Worm (Caenorhabditis elegans) whole organism, L1 larva: ENCODE results near the gene K09H11.15.

Experiments
- C04F5.9 ChIP-seq: sonication (generic microtip); optimal IDR thresholded peaks from 2 replicates; lab custom pipeline; 2016; ENCODE audit warnings: missing genetic modification characterization, missing compliant biosample characterization
- aly-2 ChIP-seq: fragments of 150-350 bp; optimal IDR thresholded peaks from 2 replicates; lab custom pipeline; 2014; ENCODE audit warnings: missing biosample characterization, missing genetic modification characterization
- blmp-1 ChIP-seq: fragments of 150-350 bp; optimal IDR thresholded peaks from 2 replicates; lab custom pipeline; 2014; ENCODE audit warnings: missing biosample characterization, missing genetic modification characterization
- ceh-82 ChIP-seq, 3 experiments: fragments of 150-350 bp in 1 of 3; sonication (generic microtip) in 2 of 3; optimal IDR thresholded peaks; 2 replicates each; lab custom pipeline; 2014 to 2017; ENCODE audit warnings: missing biosample characterization in 3 of 3, missing genetic modification characterization in 3 of 3
- ceh-88 ChIP-seq: fragments of 200-800 bp; sonication (Bioruptor generic); IDR thresholded peaks from 2 replicates; pipeline ENCODE4 v1.3.6; 2022; ENCODE audit warnings: missing genetic modification characterization, missing compliant biosample characterization
- ceh-90 ChIP-seq: sonication (generic microtip); optimal IDR thresholded peaks from 2 replicates; lab custom pipeline; 2016; ENCODE audit warnings: missing genetic modification characterization, missing compliant biosample characterization
- dpl-1 ChIP-seq, 3 experiments: fragments of 150-350 bp in 2 of 3; sonication (generic microtip) in 1 of 3; optimal IDR thresholded peaks; 2 replicates each; lab custom pipeline; 2014 to 2017; ENCODE audit warnings: missing biosample characterization in 3 of 3, missing genetic modification characterization in 3 of 3, missing genetic modification reagents in 3 of 3
- dsc-1 ChIP-seq: sonication (generic microtip); optimal IDR thresholded peaks from 2 replicates; lab custom pipeline; 2016; ENCODE audit warnings: mild to moderate bottlenecking, missing genetic modification characterization, missing compliant biosample characterization
- efl-1 ChIP-seq, 4 experiments: fragments of 150-350 bp; optimal IDR thresholded peaks in 3 of 4; peaks in 1 of 4; 1 replicate in 1 of 4; 2 replicates in 3 of 4; lab custom pipeline; 2014; ENCODE audit warnings: missing biosample characterization in 2 of 4, missing genetic modification characterization in 2 of 4, missing genetic modification reagents in 2 of 4
- efl-3 ChIP-seq: fragments of 200-800 bp; sonication (Bioruptor generic); optimal IDR thresholded peaks from 2 replicates; lab custom pipeline; 2018; ENCODE audit warnings: mild to moderate bottlenecking, missing genetic modification characterization, missing compliant biosample characterization
- fkh-8 ChIP-seq: sonication (generic microtip); optimal IDR thresholded peaks from 2 replicates; lab custom pipeline; 2016; ENCODE audit warnings: mild to moderate bottlenecking, missing genetic modification characterization, missing compliant biosample characterization
- grh-1 ChIP-seq: fragments of 200-800 bp; sonication (Bioruptor generic); IDR thresholded peaks from 2 replicates; pipeline ENCODE4 v1.3.6; 2022; ENCODE audit warnings: missing genetic modification reagents, missing genetic modification characterization, missing compliant biosample characterization
- hlh-17 ChIP-seq: fragments of 200-800 bp; sonication (Bioruptor generic); optimal IDR thresholded peaks from 2 replicates; lab custom pipeline; 2018; ENCODE audit warnings: missing genetic modification characterization, mild to moderate bottlenecking, missing compliant biosample characterization, moderate library complexity, borderline replicate concordance
- isw-1 ChIP-seq: fragments of 200-800 bp; sonication (Bioruptor generic); IDR thresholded peaks from 2 replicates; pipeline ENCODE4 v1.3.6; 2022; ENCODE audit warnings: missing genetic modification characterization, missing compliant biosample characterization
- jun-1 ChIP-seq: fragments of 150-350 bp; optimal IDR thresholded peaks from 2 replicates; lab custom pipeline; 2014; ENCODE audit warnings: missing biosample characterization, missing genetic modification reagents, missing genetic modification characterization
- lin-13 ChIP-seq: fragments of 150-350 bp; optimal IDR thresholded peaks from 2 replicates; lab custom pipeline; 2014; ENCODE audit warnings: missing biosample characterization, missing genetic modification reagents, missing genetic modification characterization
- lin-14 ChIP-seq: fragments of 200-800 bp; sonication (Bioruptor generic); optimal IDR thresholded peaks from 2 replicates; lab custom pipeline; 2018; ENCODE audit warnings: mild to moderate bottlenecking, missing genetic modification characterization, moderate library complexity, missing compliant biosample characterization
- lin-15B ChIP-seq: fragments of 150-350 bp; sonication (generic microtip); optimal IDR thresholded peaks from 3 replicates; lab custom pipeline; 2014; ENCODE audit warnings: missing biosample characterization, missing genetic modification characterization
- lin-35 ChIP-seq, 2 experiments: fragments of 150-350 bp; optimal IDR thresholded peaks; 2 replicates each; lab custom pipeline; 2014; ENCODE audit warnings: missing biosample characterization in 2 of 2, missing genetic modification characterization in 2 of 2, missing genetic modification reagents in 2 of 2
- lin-39 ChIP-seq: fragments of 150-350 bp; optimal IDR thresholded peaks from 2 replicates; lab custom pipeline; 2014; ENCODE audit warnings: missing biosample characterization, missing genetic modification reagents, missing genetic modification characterization
- lir-3 ChIP-seq: sonication (generic microtip); optimal IDR thresholded peaks from 2 replicates; lab custom pipeline; 2016; ENCODE audit warnings: mild to moderate bottlenecking, missing genetic modification characterization, moderate library complexity, missing compliant biosample characterization; ENCODE audit not compliant: poor library complexity
- lsy-2 ChIP-seq, 2 experiments: fragments of 150-350 bp; optimal IDR thresholded peaks; 2 replicates each; lab custom pipeline; 2014; ENCODE audit warnings: missing biosample characterization in 2 of 2, missing genetic modification characterization in 2 of 2
- mab-9 ChIP-seq: fragments of 200-800 bp; sonication (Bioruptor generic); IDR thresholded peaks from 2 replicates; pipeline ENCODE4 v1.3.6; 2022; ENCODE audit warnings: missing genetic modification reagents, missing genetic modification characterization, missing compliant biosample characterization
- mdl-1 ChIP-seq, 2 experiments: fragments of 150-350 bp; optimal IDR thresholded peaks; 2 replicates each; lab custom pipeline; 2014 to 2017; ENCODE audit warnings: missing biosample characterization in 2 of 2, missing genetic modification characterization in 2 of 2, inconsistent platforms in 1 of 2
- nhr-11 ChIP-seq: fragments of 150-350 bp; optimal IDR thresholded peaks from 2 replicates; lab custom pipeline; 2014; ENCODE audit warnings: missing biosample characterization, missing genetic modification characterization
- nhr-12 ChIP-seq: sonication (generic microtip); optimal IDR thresholded peaks from 2 replicates; lab custom pipeline; 2017; ENCODE audit warnings: missing biosample characterization, missing genetic modification characterization
- nhr-19 ChIP-seq: fragments of 200-800 bp; sonication (Bioruptor generic); conservative IDR thresholded peaks from 2 replicates; pipeline ENCODE4 v1.3.6; 2022; ENCODE audit warnings: missing genetic modification characterization, missing compliant biosample characterization
- nhr-20 ChIP-seq: sonication (generic microtip); optimal IDR thresholded peaks from 2 replicates; lab custom pipeline; 2016; ENCODE audit warnings: mild to moderate bottlenecking, missing genetic modification characterization, missing compliant biosample characterization
- nhr-47 ChIP-seq: sonication (generic microtip); optimal IDR thresholded peaks from 2 replicates; lab custom pipeline; 2016; ENCODE audit warnings: mild to moderate bottlenecking, missing genetic modification characterization, moderate library complexity, missing compliant biosample characterization
- nhr-71 ChIP-seq: sonication (generic microtip); optimal IDR thresholded peaks from 2 replicates; lab custom pipeline; 2016; ENCODE audit warnings: mild to moderate bottlenecking, missing genetic modification characterization, moderate library complexity, missing compliant biosample characterization
- nhr-85 ChIP-seq: sonication (generic microtip); peaks from one replicate; lab custom pipeline; 2016; ENCODE audit warnings: missing genetic modification characterization, inconsistent platforms, missing compliant biosample characterization
- nhr-90 ChIP-seq: sonication (generic microtip); optimal IDR thresholded peaks from 2 replicates; lab custom pipeline; 2016; ENCODE audit warnings: mild to moderate bottlenecking, missing genetic modification characterization, missing compliant biosample characterization; ENCODE audit not compliant: poor library complexity
- rnt-1 ChIP-seq: sonication (generic microtip); optimal IDR thresholded peaks from 2 replicates; lab custom pipeline; 2016; ENCODE audit warnings: mild to moderate bottlenecking, missing genetic modification characterization, moderate library complexity, missing compliant biosample characterization
- skn-1 ChIP-seq: fragments of 150-350 bp; optimal IDR thresholded peaks from 2 replicates; lab custom pipeline; 2014; ENCODE audit warnings: missing biosample characterization, missing genetic modification characterization
- snu-23 ChIP-seq: sonication (generic microtip); optimal IDR thresholded peaks from 2 replicates; lab custom pipeline; 2016; ENCODE audit warnings: missing genetic modification characterization, missing compliant biosample characterization
- swsn-7 ChIP-seq: sonication (generic microtip); optimal IDR thresholded peaks from 2 replicates; lab custom pipeline; 2016; ENCODE audit warnings: missing genetic modification characterization, missing compliant biosample characterization
- tbx-2 ChIP-seq: sonication (generic microtip); optimal IDR thresholded peaks from 2 replicates; lab custom pipeline; 2016; ENCODE audit warnings: missing genetic modification characterization, missing compliant biosample characterization
- unc-130 ChIP-seq: fragments of 150-350 bp; optimal IDR thresholded peaks from 2 replicates; lab custom pipeline; 2017; ENCODE audit warnings: missing biosample characterization, missing genetic modification characterization, inconsistent platforms
- unc-30 ChIP-seq: sonication (generic microtip); optimal IDR thresholded peaks from 2 replicates; lab custom pipeline; 2017; ENCODE audit warnings: missing biosample characterization, missing genetic modification characterization
- unc-98 ChIP-seq: fragments of 200-800 bp; sonication (Bioruptor generic); IDR thresholded peaks from 2 replicates; pipeline ENCODE4 v1.3.6; 2022; ENCODE audit warnings: missing genetic modification characterization, missing compliant biosample characterization
- xbp-1 ChIP-seq: sonication (generic microtip); optimal IDR thresholded peaks from 2 replicates; lab custom pipeline; 2016; ENCODE audit warnings: missing genetic modification characterization, missing compliant biosample characterization

K09H11.15 gene

ce11 chrV:5730783-5731182, at the start of gene K09H11.15:
TSS of gene K09H11.15 (minus strand) at chrV:5730883.
- TF ChIP-seq nhr-90 (no peak), efl-3 (no peak), unc-130 (tag; lab: Kevin White, UChicago) (no peak), aly-2 (tag; lab: Kevin White, UChicago) (no peak), C04F5.9 (no peak), nhr-19 (GFP tag; lab: Robert Waterston, UW) (no peak), lin-15B (tag; lab: Kevin White, UChicago) (no peak), lir-3 (tag; lab: Kevin White, UChicago) (no peak), xbp-1 (no peak), rnt-1 (tag; lab: Kevin White, UChicago) (no peak), hlh-17 (GFP tag; lab: Kevin White, UChicago) (no peak)
- TF ChIP-seq, all 84 proteins: peak for 0

ce11 chrV:5779984-5780383, 49.3 kb upstream of the K09H11.15 start:
- peak in 1 of 2 experiments; percentile 22 for TF ChIP-seq mdl-1 (tag; optimal IDR thresholded peaks at IDR 0.05; lab: Kevin White, UChicago)
- 0 out of 2 replicates have a peak, but pooled peaks have one; percentile 22 for TF ChIP-seq unc-98 (GFP tag; lab: Robert Waterston, UW)
- TF ChIP-seq nhr-85: peak; percentile 48
- TF ChIP-seq nhr-20: peak; percentile 27
- peak; percentile 32 for TF ChIP-seq snu-23 (GFP tag; lab: Kevin White, UChicago)
- no peak for TF ChIP-seq nhr-12
- TF ChIP-seq nhr-11: no peak
- TF ChIP-seq nhr-19 (GFP tag; lab: Robert Waterston, UW): peak; percentile 63
- TF ChIP-seq ceh-82 (tag; optimal IDR thresholded peaks at IDR 0.05; lab: Kevin White, UChicago): peak in 2 of 3 experiments; percentile 19 to 45
- TF ChIP-seq unc-130 (tag; lab: Kevin White, UChicago): peak; percentile 48
- no peak for TF ChIP-seq unc-30 (tag; lab: Kevin White, UChicago)
- no peak for TF ChIP-seq lin-39 (tag; lab: Kevin White, UChicago)
- peak in 1 of 2 experiments; percentile 13 for TF ChIP-seq lin-35 (GFP tag; optimal IDR thresholded peaks at IDR 0.05; lab: Kevin White, UChicago)
- no peak for TF ChIP-seq lir-3 (tag; lab: Kevin White, UChicago)
- TF ChIP-seq nhr-71 (tag; lab: Kevin White, UChicago): peak; percentile 54
- peak; percentile 45 for TF ChIP-seq skn-1 (tag; lab: Kevin White, UChicago)
- peak; percentile 68 for TF ChIP-seq rnt-1 (tag; lab: Kevin White, UChicago)
- TF ChIP-seq efl-1 (optimal IDR thresholded peaks at IDR 0.05; lab: Kevin White, UChicago): peak; percentile 8 to 36
- TF ChIP-seq efl-1 (GFP tag; optimal IDR thresholded peaks at IDR 0.05 in 1 of 2; lab: Kevin White, UChicago): peak in 1 of 2 experiments; percentile 2
- no peak for TF ChIP-seq ceh-90 (tag; lab: Kevin White, UChicago)
- peak; percentile 77 for TF ChIP-seq lin-14 (GFP tag; lab: Kevin White, UChicago)
- peak in 1 of 2 experiments; percentile 39 for TF ChIP-seq lsy-2 (tag; optimal IDR thresholded peaks at IDR 0.05; lab: Kevin White, UChicago)

- peak; percentile 57 for TF ChIP-seq grh-1 (GFP tag; lab: Robert Waterston, UW)
- peak; percentile 25; the same call in 1 of the 2 replicates for TF ChIP-seq isw-1 (GFP tag; lab: Robert Waterston, UW)
- peak; percentile 25 for TF ChIP-seq nhr-85
- TF ChIP-seq nhr-19 (GFP tag; lab: Robert Waterston, UW): peak; percentile 70
Measured at ce11 chrV:5778216-5778615, 47.5 kb upstream of the K09H11.15 start.

- peak; percentile 2 for TF ChIP-seq dsc-1 (tag; lab: Kevin White, UChicago)
- 0 out of 2 replicates have a peak, but pooled peaks have one; percentile 25 for TF ChIP-seq unc-98 (GFP tag; lab: Robert Waterston, UW)
- peak in 2 of 3 experiments; percentile 28 to 71 for TF ChIP-seq ceh-82 (tag; optimal IDR thresholded peaks at IDR 0.05; lab: Kevin White, UChicago)
- TF ChIP-seq nhr-20: peak; percentile 54
- TF ChIP-seq nhr-71 (tag; lab: Kevin White, UChicago): peak; percentile 69
- peak; percentile 69 for TF ChIP-seq snu-23 (GFP tag; lab: Kevin White, UChicago)
- peak; percentile 65 for TF ChIP-seq nhr-85
- TF ChIP-seq nhr-19 (GFP tag; lab: Robert Waterston, UW): peak; percentile 96
- peak; percentile 21 to 39 for TF ChIP-seq lin-35 (GFP tag; optimal IDR thresholded peaks at IDR 0.05; lab: Kevin White, UChicago)
- TF ChIP-seq tbx-2: peak; percentile 37
- TF ChIP-seq lsy-2 (tag; optimal IDR thresholded peaks at IDR 0.05; lab: Kevin White, UChicago): peak; percentile 37 to 73
- peak; percentile 61 for TF ChIP-seq xbp-1
- TF ChIP-seq fkh-8 (tag; lab: Kevin White, UChicago): peak; percentile 27
- peak; percentile 91 for TF ChIP-seq isw-1 (GFP tag; lab: Robert Waterston, UW)
- peak in 1 of 2 experiments; percentile 1 for TF ChIP-seq mdl-1 (tag; optimal IDR thresholded peaks at IDR 0.05; lab: Kevin White, UChicago)
- peak; percentile 32 for TF ChIP-seq blmp-1 (tag; lab: Kevin White, UChicago)
- TF ChIP-seq efl-1 (optimal IDR thresholded peaks at IDR 0.05; lab: Kevin White, UChicago): peak; percentile 49 to 55
- TF ChIP-seq efl-1 (GFP tag; optimal IDR thresholded peaks at IDR 0.05 in 1 of 2; lab: Kevin White, UChicago): peak in 1 of 2 experiments; percentile 44
- TF ChIP-seq mab-9 (GFP tag; lab: Robert Waterston, UW): peak; percentile 84
- TF ChIP-seq jun-1: peak; percentile 6
- TF ChIP-seq ceh-88 (GFP tag; lab: Robert Waterston, UW): peak; percentile 87
- peak; percentile 50 for TF ChIP-seq lin-13 (GFP tag; lab: Kevin White, UChicago)
- TF ChIP-seq rnt-1 (tag; lab: Kevin White, UChicago): peak; percentile 61
- peak; percentile 65 for TF ChIP-seq skn-1 (tag; lab: Kevin White, UChicago)
- peak; percentile 31 for TF ChIP-seq lin-15B (tag; lab: Kevin White, UChicago)
- TF ChIP-seq dpl-1 (GFP tag; optimal IDR thresholded peaks at IDR 0.05; lab: Kevin White, UChicago): peak in 2 of 3 experiments; percentile 31 to 44
- peak; percentile 63 for TF ChIP-seq nhr-47
- peak; percentile 49 for TF ChIP-seq swsn-7
- peak; percentile 71 for TF ChIP-seq lin-14 (GFP tag; lab: Kevin White, UChicago)
Measured at ce11 chrV:5776941-5777340, 46.3 kb upstream of the K09H11.15 start, which contains the start of gene F44E7.4. TSS of gene F44E7.4 (minus strand) at chrV:5776953.
